Worm (Caenorhabditis elegans) whole organism, early embryonic: ENCODE data around the gene T25D1.3.

Source experiments
- B0310.2 ChIP-seq: sonication (generic microtip); optimal IDR thresholded peaks from 2 replicates; lab custom pipeline; 2016; ENCODE audit warnings: mild to moderate bottlenecking, missing genetic modification characterization, missing compliant biosample characterization
- F13C5.2 ChIP-seq: sonication (generic microtip); optimal IDR thresholded peaks from 2 replicates; lab custom pipeline; 2017; ENCODE audit warnings: mild to moderate bottlenecking, missing genetic modification characterization, inconsistent platforms, missing compliant biosample characterization
- aly-1 ChIP-seq: sonication (generic microtip); optimal IDR thresholded peaks from 2 replicates; lab custom pipeline; 2016; ENCODE audit warnings: missing genetic modification characterization, missing compliant biosample characterization
- ama-1 ChIP-seq: fragments of 150-350 bp; optimal IDR thresholded peaks from 2 replicates; lab custom pipeline; 2014
- ceh-13 ChIP-seq: fragments of 200-800 bp; sonication (Bioruptor generic); optimal IDR thresholded peaks from 2 replicates; lab custom pipeline; 2018; ENCODE audit warnings: mild to moderate bottlenecking, missing genetic modification characterization, missing compliant biosample characterization
- ceh-36 ChIP-seq: sonication (generic microtip); optimal IDR thresholded peaks from 2 replicates; lab custom pipeline; 2016; ENCODE audit warnings: missing genetic modification characterization, inconsistent platforms, missing compliant biosample characterization
- ets-7 ChIP-seq: sonication (generic microtip); optimal IDR thresholded peaks from 2 replicates; lab custom pipeline; 2016; ENCODE audit warnings: missing genotype, missing genetic modification characterization, missing compliant biosample characterization
- flt-1 ChIP-seq: fragments of 200-800 bp; sonication (Bioruptor generic); IDR thresholded peaks from 2 replicates; pipeline ENCODE4 v1.3.6; 2022; ENCODE audit warnings: missing genetic modification characterization, missing compliant biosample characterization
- hmbx-1 ChIP-seq: sonication (generic microtip); optimal IDR thresholded peaks from 2 replicates; lab custom pipeline; 2016; ENCODE audit warnings: mild to moderate bottlenecking, missing genetic modification characterization, missing compliant biosample characterization
- hmg-4 ChIP-seq: fragments of 200-800 bp; sonication (Bioruptor generic); optimal IDR thresholded peaks from 2 replicates; lab custom pipeline; 2018; ENCODE audit warnings: mild to moderate bottlenecking, missing genetic modification characterization, missing compliant biosample characterization
- hnd-1 ChIP-seq: sonication (generic microtip); optimal IDR thresholded peaks from 2 replicates; lab custom pipeline; 2016; ENCODE audit warnings: missing genetic modification characterization, missing compliant biosample characterization
- pes-1 ChIP-seq: fragments of 200-800 bp; sonication (Bioruptor generic); IDR thresholded peaks from 2 replicates; pipeline ENCODE4 v1.3.6; 2022; ENCODE audit warnings: missing genetic modification reagents, missing genetic modification characterization, missing compliant biosample characterization
- scrt-1 ChIP-seq: fragments of 200-800 bp; sonication (Bioruptor generic); IDR thresholded peaks from 2 replicates; pipeline ENCODE4 v1.3.6; 2022; ENCODE audit warnings: missing genetic modification characterization, missing compliant biosample characterization
- sea-1 ChIP-seq: fragments of 200-800 bp; sonication (Bioruptor generic); conservative IDR thresholded peaks from 2 replicates; pipeline ENCODE4 v1.3.6; 2022; ENCODE audit warnings: missing genetic modification characterization, missing compliant biosample characterization
- tbx-11 ChIP-seq: fragments of 200-800 bp; sonication (Bioruptor generic); IDR thresholded peaks from 2 replicates; pipeline ENCODE4 v1.3.6; 2022; ENCODE audit warnings: missing genetic modification characterization, missing compliant biosample characterization
- tbx-37 ChIP-seq: fragments of 200-800 bp; sonication (Bioruptor generic); conservative IDR thresholded peaks from 2 replicates; pipeline ENCODE4 v1.3.6; 2022; ENCODE audit warnings: missing genetic modification reagents, missing genetic modification characterization, missing compliant biosample characterization
- tra-4 ChIP-seq: sonication (generic microtip); optimal IDR thresholded peaks from 2 replicates; lab custom pipeline; 2017; ENCODE audit warnings: missing genetic modification characterization, missing compliant biosample characterization

The T25D1.3 gene

DNA sequence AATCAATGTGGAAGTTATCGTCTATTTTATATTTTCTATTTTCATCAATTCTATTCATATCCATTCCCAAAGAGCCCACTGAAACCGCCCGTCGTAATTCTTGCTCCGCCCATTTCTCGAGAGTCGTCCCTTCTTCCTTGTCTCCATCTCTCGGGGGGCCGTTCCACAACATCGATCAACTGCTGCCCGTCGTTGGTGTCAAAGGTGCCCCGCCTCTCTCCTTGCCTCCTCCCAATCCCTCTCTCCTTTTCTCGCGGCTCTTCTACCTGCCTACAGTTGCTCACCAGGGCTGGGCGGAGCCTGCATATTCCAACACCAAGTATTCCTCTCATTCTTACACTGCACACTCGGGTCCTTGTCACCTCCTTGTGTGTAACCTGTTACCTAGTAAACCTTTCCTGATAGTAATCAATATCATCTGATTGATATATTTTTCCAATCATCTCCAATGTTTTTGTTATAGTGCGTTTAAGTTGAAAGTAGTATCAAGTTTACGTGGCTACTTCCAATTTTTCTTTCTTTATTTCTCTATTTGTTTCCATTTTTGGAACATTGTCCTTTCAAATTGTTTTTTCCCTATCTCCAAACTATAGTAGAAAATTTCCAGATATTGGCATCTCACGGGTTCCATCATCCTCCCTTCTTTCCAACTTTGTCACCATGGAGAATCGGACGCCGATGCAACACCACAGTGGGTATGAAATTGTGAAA, 30.9 kb downstream of the T25D1.3 start, which contains the start of gene pat-9:
TSS of gene pat-9 (plus strand) at position 661 of the 711 bp plus-strand sequence.
- TF ChIP-seq pes-1 (GFP tag; lab: Robert Waterston, UW) (no peak), hmg-4 (GFP tag; lab: Kevin White, UChicago) (no peak), ceh-13 (GFP tag; lab: Kevin White, UChicago) (no peak), scrt-1 (GFP tag; lab: Robert Waterston, UW) (no peak), flt-1 (no peak), ets-7 (tag; lab: Kevin White, UChicago) (no peak), sea-1 (GFP tag; lab: Robert Waterston, UW) (no peak), ceh-36 (no peak), tbx-37 (GFP tag; lab: Robert Waterston, UW) (no peak), aly-1 (no peak), tbx-11 (no peak), ama-1 (lab: Kevin White, UChicago) (no peak), tra-4 (tag; lab: Kevin White, UChicago) (no peak), hmbx-1 (tag; lab: Kevin White, UChicago) (no peak), F13C5.2 (tag; lab: Kevin White, UChicago) (no peak), hnd-1 (no peak), B0310.2 (no peak)

ce11 chrX:16540374-16540773, 34.9 kb downstream of the T25D1.3 start, which contains the start of gene osm-1:
osm-1 (plus strand) TSS chrX:16540674.
- TF ChIP-seq ama-1 (lab: Kevin White, UChicago) = no peak
- TF ChIP-seq scrt-1 (GFP tag; lab: Robert Waterston, UW) = no peak
- no peak for TF ChIP-seq tbx-11
- no peak for TF ChIP-seq tra-4 (tag; lab: Kevin White, UChicago)
- TF ChIP-seq tbx-37 (GFP tag; lab: Robert Waterston, UW) = no peak
- no peak for TF ChIP-seq ceh-36
- no peak for TF ChIP-seq F13C5.2 (tag; lab: Kevin White, UChicago)
- TF ChIP-seq ceh-13 (GFP tag; lab: Kevin White, UChicago) = no peak
- TF ChIP-seq hnd-1 = no peak
- TF ChIP-seq pes-1 (GFP tag; lab: Robert Waterston, UW) = no peak
- TF ChIP-seq ets-7 (tag; lab: Kevin White, UChicago) = no peak
- TF ChIP-seq sea-1 (GFP tag; lab: Robert Waterston, UW) = no peak
- no peak for TF ChIP-seq hmbx-1 (tag; lab: Kevin White, UChicago)
- no peak for TF ChIP-seq flt-1
- TF ChIP-seq B0310.2 = no peak
- TF ChIP-seq aly-1 = no peak
- TF ChIP-seq hmg-4 (GFP tag; lab: Kevin White, UChicago) = no peak

- TF ChIP-seq hnd-1 = no peak
- TF ChIP-seq hmg-4 (GFP tag; lab: Kevin White, UChicago) = no peak
- no peak for TF ChIP-seq hmbx-1 (tag; lab: Kevin White, UChicago)
- no peak for TF ChIP-seq F13C5.2 (tag; lab: Kevin White, UChicago)
- no peak for TF ChIP-seq aly-1
- TF ChIP-seq ama-1 (lab: Kevin White, UChicago) = no peak
- TF ChIP-seq scrt-1 (GFP tag; lab: Robert Waterston, UW) = no peak
- no peak for TF ChIP-seq B0310.2
- no peak for TF ChIP-seq sea-1 (GFP tag; lab: Robert Waterston, UW)
- TF ChIP-seq ets-7 (tag; lab: Kevin White, UChicago) = no peak
- no peak for TF ChIP-seq pes-1 (GFP tag; lab: Robert Waterston, UW)
- TF ChIP-seq flt-1 = no peak
- no peak for TF ChIP-seq tbx-37 (GFP tag; lab: Robert Waterston, UW)
- no peak for TF ChIP-seq tra-4 (tag; lab: Kevin White, UChicago)
Observed at ce11 chrX:16543887-16544286, 38.4 kb downstream of the T25D1.3 start.

ce11 chrX:16545641-16546040, 40.2 kb downstream of the T25D1.3 start:
- TF ChIP-seq ama-1 (lab: Kevin White, UChicago) (no peak), sea-1 (GFP tag; lab: Robert Waterston, UW) (no peak), scrt-1 (GFP tag; lab: Robert Waterston, UW) (no peak), hmbx-1 (tag; lab: Kevin White, UChicago) (no peak), hmg-4 (GFP tag; lab: Kevin White, UChicago) (no peak)

DNA sequence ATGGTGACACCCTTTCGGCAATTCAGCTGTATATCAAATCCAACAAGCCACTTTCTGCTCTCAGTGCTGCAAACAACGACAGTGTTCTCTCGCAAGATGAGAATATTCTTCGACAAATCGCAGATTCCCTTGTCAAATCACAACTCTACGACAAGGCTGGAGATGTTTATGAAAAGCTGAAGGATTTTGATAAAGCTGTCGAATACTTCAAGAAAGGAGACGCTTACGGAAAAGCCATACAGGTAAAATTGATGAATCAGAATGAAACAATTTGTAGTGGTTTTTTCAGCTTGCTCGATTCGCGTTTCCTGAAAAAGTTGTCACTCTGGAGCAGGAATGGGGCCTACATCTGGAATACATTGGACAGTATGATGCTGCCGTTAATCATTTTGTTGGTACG, 40.7 kb downstream of the T25D1.3 start:
- TF ChIP-seq hmg-4 (GFP tag; lab: Kevin White, UChicago) = no peak
- no peak for TF ChIP-seq F13C5.2 (tag; lab: Kevin White, UChicago)
- TF ChIP-seq tra-4 (tag; lab: Kevin White, UChicago) = no peak
- TF ChIP-seq tbx-11 = no peak
- TF ChIP-seq ceh-13 (GFP tag; lab: Kevin White, UChicago) = no peak
- TF ChIP-seq ets-7 (tag; lab: Kevin White, UChicago) = no peak
- no peak for TF ChIP-seq ceh-36
- no peak for TF ChIP-seq pes-1 (GFP tag; lab: Robert Waterston, UW)
- no peak for TF ChIP-seq hmbx-1 (tag; lab: Kevin White, UChicago)
- TF ChIP-seq flt-1 = no peak
- TF ChIP-seq tbx-37 (GFP tag; lab: Robert Waterston, UW) = no peak

DNA sequence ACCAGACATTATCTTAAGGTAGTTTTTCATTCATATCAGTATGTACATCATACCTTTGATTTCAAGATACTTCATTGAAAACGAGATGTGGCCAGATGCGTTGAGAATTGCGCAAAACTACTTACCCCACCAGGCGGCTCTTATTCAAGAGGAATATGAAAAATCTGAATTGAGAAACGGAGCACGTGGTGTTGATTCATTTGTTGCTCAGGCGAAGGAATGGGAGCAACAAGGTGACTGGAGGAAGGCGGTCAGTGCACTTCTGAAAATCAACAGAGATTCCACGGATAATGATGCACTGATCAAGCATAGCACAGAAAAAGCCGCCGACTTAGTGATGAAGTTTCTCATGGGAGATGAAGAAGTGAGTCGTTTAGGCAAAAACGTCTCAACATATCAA, 42.8 kb downstream of the T25D1.3 start:
- TF ChIP-seq tra-4 (tag; lab: Kevin White, UChicago) = no peak
- TF ChIP-seq ceh-36 = no peak
- TF ChIP-seq F13C5.2 (tag; lab: Kevin White, UChicago) = no peak
- no peak for TF ChIP-seq ets-7 (tag; lab: Kevin White, UChicago)

DNA sequence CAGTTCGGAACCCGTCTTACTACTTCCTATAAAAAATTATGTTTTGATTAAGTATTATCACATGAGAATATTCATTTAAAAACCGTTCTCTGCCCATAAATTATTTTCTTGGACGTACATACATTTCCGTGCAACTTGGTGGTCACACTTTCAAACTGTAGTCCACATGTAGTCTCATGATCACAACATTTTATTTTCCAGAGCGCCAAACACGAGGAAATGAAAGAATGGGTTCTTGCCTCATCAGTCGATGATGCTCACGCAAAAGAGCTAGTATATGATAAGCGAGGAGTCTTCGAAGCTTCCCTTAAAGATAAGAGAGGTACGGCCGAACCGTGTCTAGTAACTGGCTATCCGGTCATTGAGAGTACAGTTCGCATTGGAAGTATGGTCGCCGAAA, 45.1 kb downstream of the T25D1.3 start:
- no peak for TF ChIP-seq ets-7 (tag; lab: Kevin White, UChicago)
- no peak for TF ChIP-seq B0310.2
- no peak for TF ChIP-seq tbx-11
- no peak for TF ChIP-seq pes-1 (GFP tag; lab: Robert Waterston, UW)
- no peak for TF ChIP-seq ama-1 (lab: Kevin White, UChicago)
- TF ChIP-seq tbx-37 (GFP tag; lab: Robert Waterston, UW) = no peak
- no peak for TF ChIP-seq hmbx-1 (tag; lab: Kevin White, UChicago)
- no peak for TF ChIP-seq ceh-36
- no peak for TF ChIP-seq ceh-13 (GFP tag; lab: Kevin White, UChicago)
- TF ChIP-seq hmg-4 (GFP tag; lab: Kevin White, UChicago) = no peak
- TF ChIP-seq scrt-1 (GFP tag; lab: Robert Waterston, UW) = no peak
- TF ChIP-seq flt-1 = no peak
